Fruit fly (Drosophila melanogaster): ENCODE measurements around the gene lft.

lft gene

DNA sequence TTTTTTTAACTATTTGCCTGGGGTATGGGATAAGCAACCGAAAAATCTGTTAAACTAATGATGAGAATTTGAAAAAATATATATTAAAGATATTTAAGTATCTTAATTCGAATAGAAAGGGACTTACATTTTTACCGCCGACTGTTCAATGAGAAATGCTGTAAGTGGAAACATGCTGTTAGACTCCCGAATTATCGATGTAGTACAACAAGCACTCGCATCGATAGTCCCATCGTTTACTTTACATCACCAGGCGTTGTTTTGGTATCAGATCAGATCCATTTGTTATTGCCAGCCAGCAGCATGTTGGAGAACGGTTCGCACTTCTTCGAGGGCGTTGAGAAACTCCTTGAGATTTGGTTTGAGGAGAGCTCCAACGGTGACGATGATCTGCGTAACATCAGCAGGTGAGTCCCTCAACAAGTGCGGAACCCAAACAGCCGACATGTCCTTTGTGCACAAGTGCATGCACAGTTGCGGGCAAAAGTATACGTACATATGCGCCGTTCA, 25.0 kb upstream of the lft start, which contains the start of gene SamDC (continued):
- no peak for TF ChIP-seq cg (GFP tag; optimal IDR thresholded peaks at IDR 0.05)
- no peak for TF ChIP-seq tup (GFP tag; optimal IDR thresholded peaks at IDR 0.05)
- TF ChIP-seq Ssrp (tag; optimal IDR thresholded peaks at IDR 0.05), result peak; percentile 57
- TF ChIP-seq az2 (GFP tag; optimal IDR thresholded peaks at IDR 0.05), result peak; percentile 53
- peak; percentile 17 for TF ChIP-seq CG8944 (GFP tag; optimal IDR thresholded peaks at IDR 0.05)
- no peak for TF ChIP-seq CG8478 (optimal IDR thresholded peaks at IDR 0.05)
- no peak for TF ChIP-seq Poxn (GFP tag; IDR thresholded peaks at IDR 0.05)
- peak; percentile 82; the same call in 1 of the 2 replicates for TF ChIP-seq CG42726 (GFP tag; IDR thresholded peaks at IDR 0.05; ENCODE audit: partially characterized antibody)
- TF ChIP-seq CG43689 (GFP tag; IDR thresholded peaks at IDR 0.05), result no peak
- no peak for TF ChIP-seq CG14965 (GFP tag; optimal IDR thresholded peaks at IDR 0.05; ENCODE audit: borderline replicate concordance)
- no peak for TF ChIP-seq hth (optimal IDR thresholded peaks at IDR 0.05)
- TF ChIP-seq sqz (GFP tag; optimal IDR thresholded peaks at IDR 0.05), result no peak
- TF ChIP-seq Mrtf (GFP tag; IDR thresholded peaks at IDR 0.05), result no peak
- no peak for TF ChIP-seq CG10431 (GFP tag; optimal IDR thresholded peaks at IDR 0.05)
- no peak; the same call in 1 of the 2 replicates for TF ChIP-seq chm (GFP tag; IDR thresholded peaks at IDR 0.05)
- peak in 1 of 2 experiments; percentile 77 for TF ChIP-seq Dfd (GFP tag; optimal IDR thresholded peaks at IDR 0.05)
- peak; percentile 5 for TF ChIP-seq CG18764 (GFP tag; optimal IDR thresholded peaks at IDR 0.05)
- peak; percentile 35 for TF ChIP-seq schlank (tag; optimal IDR thresholded peaks at IDR 0.05)
- TF ChIP-seq CG31224 (GFP tag; IDR thresholded peaks at IDR 0.05), result no peak
- TF ChIP-seq vvl (GFP tag; IDR thresholded peaks at IDR 0.05), result peak; percentile 75
- peak; percentile 77 for TF ChIP-seq Dll (GFP tag; IDR thresholded peaks at IDR 0.05; ENCODE audit: partially characterized antibody)
- no peak for TF ChIP-seq CG1832 (GFP tag; optimal IDR thresholded peaks at IDR 0.05)
- TF ChIP-seq CG2116 (GFP tag; optimal IDR thresholded peaks at IDR 0.05), result peak; percentile 60
- 0 out of 2 replicates have a peak, but pooled peaks have one; percentile 26 for TF ChIP-seq onecut (GFP tag; IDR thresholded peaks at IDR 0.05)
- peak; percentile 52 for TF ChIP-seq CG7839 (tag; optimal IDR thresholded peaks at IDR 0.05)
- TF ChIP-seq fd102C (GFP tag; optimal IDR thresholded peaks at IDR 0.05), result no peak
- TF ChIP-seq zf30C (GFP tag; optimal IDR thresholded peaks at IDR 0.05), result no peak
- peak; percentile 59 for TF ChIP-seq HmgZ (tag; optimal IDR thresholded peaks at IDR 0.05)
- 0 out of 3 replicates have a peak, but pooled peaks have one; percentile 39 for TF ChIP-seq CG11695 (GFP tag; IDR thresholded peaks at IDR 0.05)
- TF ChIP-seq CG17186 (GFP tag; optimal IDR thresholded peaks at IDR 0.05), result no peak
- no peak; the same call in 2 of the 3 replicates for TF ChIP-seq B-H1 (GFP tag; IDR thresholded peaks at IDR 0.05)
- TF ChIP-seq ap (GFP tag; IDR thresholded peaks at IDR 0.05), result no peak
- TF ChIP-seq Nf-YB (GFP tag; optimal IDR thresholded peaks at IDR 0.05), result peak; percentile 4
- TF ChIP-seq C15 (GFP tag; IDR thresholded peaks at IDR 0.05), result no peak
- no peak; the same call in 1 of the 2 replicates for TF ChIP-seq lmd (GFP tag; IDR thresholded peaks at IDR 0.05)
- TF ChIP-seq Awh (GFP tag; IDR thresholded peaks at IDR 0.05), result no peak
- TF ChIP-seq CG6175 (GFP tag; IDR thresholded peaks at IDR 0.05), result no peak
- TF ChIP-seq Max (GFP tag; optimal IDR thresholded peaks at IDR 0.05), result peak; percentile 4
- no peak for TF ChIP-seq CG12744 (GFP tag; optimal IDR thresholded peaks at IDR 0.05)
- no peak; the same call in 1 of the 2 replicates for TF ChIP-seq CG10366 (GFP tag; IDR thresholded peaks at IDR 0.05)
- no peak for TF ChIP-seq btn (GFP tag; optimal IDR thresholded peaks at IDR 0.05)
- TF ChIP-seq NK7.1 (GFP tag; optimal IDR thresholded peaks at IDR 0.05), result peak; percentile 27
- no peak for TF ChIP-seq usp (GFP tag; optimal IDR thresholded peaks at IDR 0.05)
- no peak for TF ChIP-seq emc (GFP tag; optimal IDR thresholded peaks at IDR 0.05)
- no peak for TF ChIP-seq Atf-2 (GFP tag; optimal IDR thresholded peaks at IDR 0.05)
- TF ChIP-seq Hey (tag; optimal IDR thresholded peaks at IDR 0.05), result no peak
- TF ChIP-seq gcm (GFP tag; optimal IDR thresholded peaks at IDR 0.05), result no peak
- TF ChIP-seq BEAF-32 (GFP tag; optimal IDR thresholded peaks at IDR 0.05), result peak; percentile 88
- no peak for TF ChIP-seq crol (GFP tag; IDR thresholded peaks at IDR 0.05)
- TF ChIP-seq nerfin-1 (tag; optimal IDR thresholded peaks at IDR 0.05), result no peak
- TF ChIP-seq Sin3A (optimal IDR thresholded peaks at IDR 0.05), result peak; percentile 10
- TF ChIP-seq croc (GFP tag; conservative IDR thresholded peaks at IDR 0.05), result no peak

All from whole organism, embryonic.